Fruit fly (Drosophila melanogaster): Measurements from ENCODE around the gene Gmd.

Gmd gene

dm6 chr2L:4976988-4977551 is at the start of gene Gmd, which contains the start of gene CG3792 (continued):
- TF ChIP-seq CG6254 (GFP tag; optimal IDR thresholded peaks at IDR 0.05), result peak; percentile 90
- peak; percentile 87 for TF ChIP-seq kah (GFP tag; optimal IDR thresholded peaks at IDR 0.05)
- no peak for TF ChIP-seq Trl (optimal IDR thresholded peaks at IDR 0.05)
- TF ChIP-seq Trl (GFP tag; optimal IDR thresholded peaks at IDR 0.05), result peak; percentile 94
- peak; percentile 98 for TF ChIP-seq CG9932 (GFP tag; IDR thresholded peaks at IDR 0.05)
- TF ChIP-seq ac (GFP tag; optimal IDR thresholded peaks at IDR 0.05), result peak; percentile 73
- peak; percentile 69 for TF ChIP-seq psq (GFP tag; optimal IDR thresholded peaks at IDR 0.05)
- peak; percentile 79 for TF ChIP-seq CG3065 (GFP tag; optimal IDR thresholded peaks at IDR 0.05)
- TF ChIP-seq HLH4C (GFP tag; IDR thresholded peaks at IDR 0.05; ENCODE audit: partially characterized antibody), result peak; percentile 84
- peak; percentile 95 for TF ChIP-seq CG4707 (GFP tag; optimal IDR thresholded peaks at IDR 0.05)
- TF ChIP-seq CG12155 (GFP tag; optimal IDR thresholded peaks at IDR 0.05), result peak; percentile 94
- TF ChIP-seq sisA (GFP tag; IDR thresholded peaks at IDR 0.05), result peak; percentile 95
- peak; percentile 82 for TF ChIP-seq CG8388 (GFP tag; optimal IDR thresholded peaks at IDR 0.05)
- TF ChIP-seq Dip2 (GFP tag; IDR thresholded peaks at IDR 0.05), result peak; percentile 59; the same call in 1 of the 2 replicates
- TF ChIP-seq CG9817 (tag; optimal IDR thresholded peaks at IDR 0.05), result peak; percentile 92
- peak; percentile 95 for TF ChIP-seq CG10959 (GFP tag; IDR thresholded peaks at IDR 0.05)
- TF ChIP-seq ab (GFP tag; optimal IDR thresholded peaks at IDR 0.05), result peak; percentile 84
- peak; percentile 86 for TF ChIP-seq CG1529 (GFP tag; optimal IDR thresholded peaks at IDR 0.05)
- TF ChIP-seq chif (GFP tag; optimal IDR thresholded peaks at IDR 0.05), result peak; percentile 85 to 96
- TF ChIP-seq CG2712 (tag; optimal IDR thresholded peaks at IDR 0.05), result peak; percentile 97
- TF ChIP-seq CG30403 (GFP tag; optimal IDR thresholded peaks at IDR 0.05), result peak; percentile 97
- TF ChIP-seq CG32767 (GFP tag; IDR thresholded peaks at IDR 0.05), result peak; percentile 95
- no peak for TF ChIP-seq corto (GFP tag; optimal IDR thresholded peaks at IDR 0.05)
- peak; percentile 88 for TF ChIP-seq Doc3 (GFP tag; IDR thresholded peaks at IDR 0.05; ENCODE audit: partially characterized antibody)
- peak; percentile 92 for TF ChIP-seq Six4 (GFP tag; optimal IDR thresholded peaks at IDR 0.05)
- TF ChIP-seq jigr1 (GFP tag; IDR thresholded peaks at IDR 0.05), result peak; percentile 91
- peak; percentile 84 for TF ChIP-seq BEAF-32 (GFP tag; optimal IDR thresholded peaks at IDR 0.05)
- peak; percentile 92 for TF ChIP-seq Hmx (GFP tag; optimal IDR thresholded peaks at IDR 0.05)
- peak; percentile 98 for TF ChIP-seq Xrp1 (GFP tag; IDR thresholded peaks at IDR 0.05)
- TF ChIP-seq Deaf1 (tag; optimal IDR thresholded peaks at IDR 0.05), result no peak
- TF ChIP-seq CG7271 (tag; optimal IDR thresholded peaks at IDR 0.05), result peak; percentile 77
- TF ChIP-seq Bdp1 (GFP tag; optimal IDR thresholded peaks at IDR 0.05), result peak; percentile 88
- TF ChIP-seq CG7963 (GFP tag; IDR thresholded peaks at IDR 0.05; ENCODE audit: partially characterized antibody), result peak; percentile 76
- TF ChIP-seq zen (tag; optimal IDR thresholded peaks at IDR 0.05), result peak; percentile 93
- no peak for TF ChIP-seq D (optimal IDR thresholded peaks at IDR 0.05)
- peak; percentile 90 for TF ChIP-seq D (GFP tag; optimal IDR thresholded peaks at IDR 0.05)
- TF ChIP-seq Hr78 (GFP tag; optimal IDR thresholded peaks at IDR 0.05), result peak in 1 of 2 experiments; percentile 78
- TF ChIP-seq CG13775 (GFP tag; optimal IDR thresholded peaks at IDR 0.05), result peak; percentile 96
- TF ChIP-seq Ravus (GFP tag; IDR thresholded peaks at IDR 0.05), result peak; percentile 86
- TF ChIP-seq maf-S (GFP tag; optimal IDR thresholded peaks at IDR 0.05), result peak; percentile 95
- peak; percentile 93 for TF ChIP-seq CG5953 (GFP tag; IDR thresholded peaks at IDR 0.05)
- peak; percentile 92 for TF ChIP-seq CG4617 (GFP tag; optimal IDR thresholded peaks at IDR 0.05; ENCODE audit: borderline replicate concordance)
- TF ChIP-seq gsb-n (tag; optimal IDR thresholded peaks at IDR 0.05), result peak; percentile 93
- peak; percentile 51 for TF ChIP-seq CTCF (GFP tag; optimal IDR thresholded peaks at IDR 0.05)
- TF ChIP-seq Nf-YC (tag; optimal IDR thresholded peaks at IDR 0.05), result peak; percentile 90
- TF ChIP-seq gfzf (GFP tag; optimal IDR thresholded peaks at IDR 0.05), result peak; percentile 25
- TF ChIP-seq dati (GFP tag; IDR thresholded peaks at IDR 0.05), result peak; percentile 84
- TF ChIP-seq CG1832 (GFP tag; optimal IDR thresholded peaks at IDR 0.05), result no peak
- peak; percentile 73 for TF ChIP-seq CG2202 (tag; optimal IDR thresholded peaks at IDR 0.05)
- no peak for TF ChIP-seq tio (GFP tag; optimal IDR thresholded peaks at IDR 0.05)
- peak; percentile 96 for TF ChIP-seq chn (GFP tag; optimal IDR thresholded peaks at IDR 0.05)

Data from whole organism, embryonic.